Worm (Caenorhabditis elegans) whole organism, dauer: ENCODE data around the gene nipa-1.

ENCODE experiments used
- unc-62 ChIP-seq: sonication (generic microtip); optimal IDR thresholded peaks from 2 replicates; lab custom pipeline; 2017; ENCODE audit warnings: missing biosample characterization, missing genetic modification reagents, missing genetic modification characterization

Gene nipa-1

DNA sequence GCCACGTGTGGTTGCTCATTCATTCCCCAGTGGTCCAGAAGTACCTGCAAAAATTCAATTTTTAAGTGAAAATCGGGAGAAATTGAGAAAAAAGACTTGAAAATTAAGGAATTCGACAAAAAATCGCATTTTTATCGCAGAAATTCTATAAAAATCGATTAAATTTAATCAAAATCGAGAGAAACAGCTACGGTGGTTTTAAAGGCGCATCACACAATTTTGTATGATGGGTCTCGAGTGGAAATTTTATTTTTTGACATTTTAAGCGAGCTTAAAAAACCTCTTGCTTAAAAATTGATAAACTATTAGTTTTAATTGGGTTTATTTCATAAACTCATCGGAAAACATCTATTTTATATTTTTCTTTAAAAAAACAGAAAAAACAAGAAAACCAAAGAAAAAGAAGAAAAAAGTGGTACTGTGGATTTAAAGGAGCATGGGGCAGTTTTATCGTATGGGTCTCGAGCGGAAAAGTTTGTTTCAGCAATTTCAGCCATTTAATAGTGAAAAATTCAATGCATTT lies at the start of gene nipa-1:
Gene nipa-1 (minus strand): TSS at position 51 of the 523 bp plus-strand sequence.
- no peak for TF ChIP-seq unc-62 (GFP tag; lab: Kevin White, UChicago)

- no peak for TF ChIP-seq unc-62 (GFP tag; lab: Kevin White, UChicago)
These were observed 48.1 kb upstream of the nipa-1 start, which contains the start of gene R148.3 for ce11 chrIII:3174985-3175384. Gene R148.3 (plus strand): TSS chrIII:3175331.

ce11 chrIII:3171382-3171781 lies 44.5 kb upstream of the nipa-1 start, which contains the start of gene R148.4:
Gene R148.4 (plus strand): TSS chrIII:3171592.
- no peak for TF ChIP-seq unc-62 (GFP tag; lab: Kevin White, UChicago)

DNA sequence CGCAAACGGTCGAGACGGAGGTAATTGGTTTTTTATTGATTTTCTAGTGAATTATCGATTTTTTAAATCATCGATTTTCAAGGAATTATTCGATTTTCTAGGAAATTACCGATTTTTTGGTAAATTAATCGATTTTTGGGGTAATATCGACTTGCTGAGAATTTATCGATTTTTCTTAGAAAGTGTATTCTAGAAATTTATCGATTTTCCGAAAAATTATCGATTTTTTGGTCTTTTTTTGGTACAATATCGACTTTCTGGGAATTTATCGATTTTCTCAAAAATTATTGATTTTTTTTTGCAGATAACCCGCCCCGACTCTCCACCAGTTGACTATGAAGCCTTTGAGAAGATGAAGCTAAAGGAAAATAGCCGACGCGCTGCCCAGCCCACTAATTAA lies 43.6 kb upstream of the nipa-1 start:
- TF ChIP-seq unc-62 (GFP tag; lab: Kevin White, UChicago): no peak

DNA sequence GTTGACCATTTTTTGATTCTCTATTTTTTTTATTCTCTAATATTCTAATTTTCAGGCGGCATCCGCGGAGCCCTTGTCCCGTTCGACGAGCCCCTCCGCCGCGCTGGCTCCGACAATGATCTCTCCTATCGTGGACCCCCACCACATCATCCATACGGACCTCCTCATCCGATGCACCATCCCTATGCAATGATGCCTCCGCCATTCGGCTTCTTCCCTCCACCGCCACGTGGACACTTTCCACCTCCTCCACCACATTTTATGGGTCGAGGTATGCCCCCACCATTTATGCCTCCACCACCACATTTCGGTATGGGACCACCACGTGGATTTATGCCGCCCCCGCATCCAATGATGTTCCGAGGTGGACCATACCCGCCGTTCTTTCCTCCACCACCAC lies 42.4 kb upstream of the nipa-1 start:
- TF ChIP-seq unc-62 (GFP tag; lab: Kevin White, UChicago): no peak

DNA sequence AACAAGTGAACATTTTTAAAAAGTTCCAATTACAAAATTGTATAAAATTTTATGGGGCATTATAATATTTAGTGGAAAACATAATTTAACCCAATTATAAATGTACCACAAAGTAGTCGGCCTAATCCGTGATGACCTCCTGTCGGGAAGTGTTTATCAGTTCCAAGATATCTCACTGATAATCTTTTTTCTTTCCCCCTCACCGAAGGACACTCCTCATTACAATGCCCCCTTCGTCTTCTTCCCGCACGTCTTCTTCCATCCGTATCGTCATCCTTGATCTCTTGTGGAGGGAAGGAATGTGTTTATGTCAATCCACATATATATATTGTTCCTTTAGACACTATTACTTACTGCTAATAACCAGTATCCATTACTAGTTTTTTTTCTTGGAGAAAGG lies 38.4 kb upstream of the nipa-1 start, which contains the start of gene R148.5:
Gene R148.5 (plus strand): TSS at position 331 of the 400 bp plus-strand sequence.
- no peak for TF ChIP-seq unc-62 (GFP tag; lab: Kevin White, UChicago)

DNA sequence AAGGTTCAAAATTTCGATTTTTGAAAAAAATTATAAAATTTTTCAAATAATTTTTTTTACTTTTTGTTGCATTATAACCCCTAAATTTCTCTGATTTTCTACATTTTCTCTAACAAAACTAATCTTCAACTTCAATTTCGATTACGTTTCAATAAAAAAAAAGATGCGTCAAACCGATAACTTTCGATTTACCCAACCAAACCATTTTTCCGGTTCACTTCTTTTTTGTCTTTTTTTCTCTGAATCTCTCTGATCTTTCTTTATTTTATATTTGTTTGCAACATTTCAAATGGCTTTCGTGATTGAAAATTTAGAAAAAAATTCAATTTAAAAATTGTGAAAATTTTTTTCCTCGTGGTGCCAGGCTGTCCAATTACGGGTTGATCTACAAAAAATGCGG lies 36.5 kb upstream of the nipa-1 start:
- TF ChIP-seq unc-62 (GFP tag; lab: Kevin White, UChicago): no peak

ce11 chrIII:3161600-3161999 lies 34.7 kb upstream of the nipa-1 start:
- TF ChIP-seq unc-62 (GFP tag; lab: Kevin White, UChicago): no peak

- no peak for TF ChIP-seq unc-62 (GFP tag; lab: Kevin White, UChicago)
These were observed 33.6 kb upstream of the nipa-1 start for ce11 chrIII:3160490-3160889.

DNA sequence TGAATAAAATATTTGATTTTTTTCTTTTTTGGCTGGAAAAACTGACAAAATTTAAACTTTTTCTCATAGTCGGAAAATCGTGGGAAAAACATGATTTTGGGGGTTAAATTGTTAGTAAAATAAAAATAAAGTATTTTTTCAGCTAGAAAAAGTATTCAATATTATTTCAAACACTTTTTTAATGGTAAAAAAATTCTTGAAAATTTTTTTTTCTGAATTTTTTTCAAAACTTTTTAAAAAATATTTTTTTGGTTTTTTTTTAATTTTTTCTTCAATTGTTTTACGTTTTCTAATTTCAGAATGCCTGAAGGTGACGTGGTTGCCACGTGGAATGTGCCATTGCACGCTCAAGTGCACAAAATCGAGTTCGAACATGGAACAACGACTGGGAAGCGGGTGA lies 28.0 kb upstream of the nipa-1 start, which contains the start of gene C44B11.1:
Gene C44B11.1 (plus strand): TSS at position 301 of the 400 bp plus-strand sequence.
- no peak for TF ChIP-seq unc-62 (GFP tag; lab: Kevin White, UChicago)

DNA sequence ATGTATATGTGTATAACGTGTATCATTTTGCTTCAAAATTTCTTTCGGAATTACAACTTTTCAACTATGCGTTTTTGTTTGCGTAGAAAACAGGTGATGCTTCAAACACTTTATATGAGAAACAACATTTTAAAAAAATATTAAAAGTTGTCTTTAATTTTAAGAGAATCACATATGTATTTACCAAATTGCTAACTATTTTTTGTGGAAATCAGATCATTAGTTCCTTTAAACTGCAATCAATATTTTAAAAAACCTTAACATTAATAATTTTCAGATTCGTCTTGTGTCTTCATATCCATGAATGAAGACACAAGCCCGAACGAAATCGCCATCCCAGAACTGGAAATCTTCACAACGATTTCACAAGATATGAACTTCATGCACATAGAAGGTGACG lies 25.9 kb upstream of the nipa-1 start, which contains the start of gene C44B11.6:
Gene C44B11.6 (plus strand): TSS at position 301 of the 400 bp plus-strand sequence.
- TF ChIP-seq unc-62 (GFP tag; lab: Kevin White, UChicago): no peak

DNA sequence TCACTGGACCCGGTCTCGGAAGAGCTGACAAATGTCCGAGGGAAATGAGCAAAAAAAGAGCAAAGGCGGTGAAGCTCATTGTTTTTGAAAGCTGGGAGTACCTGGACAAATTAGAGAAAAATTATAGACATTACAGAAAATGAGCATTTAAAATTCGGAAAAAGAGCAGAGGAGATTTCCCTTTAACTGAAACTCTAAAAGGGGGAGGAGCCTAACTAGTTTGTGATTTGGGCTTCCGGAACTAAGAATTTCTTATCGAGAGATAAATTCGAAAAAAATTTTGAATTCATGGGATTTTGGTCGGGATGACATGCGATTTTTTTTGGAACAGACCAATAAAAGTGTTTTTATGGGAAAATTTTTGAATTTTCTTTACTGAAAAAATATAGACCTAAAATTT lies 16.7 kb upstream of the nipa-1 start, which contains the start of gene C44B11.4:
Gene C44B11.4 (minus strand): TSS at position 101 of the 400 bp plus-strand sequence.
- no peak for TF ChIP-seq unc-62 (GFP tag; lab: Kevin White, UChicago)

ce11 chrIII:3142078-3142477 lies 15.2 kb upstream of the nipa-1 start:
- no peak for TF ChIP-seq unc-62 (GFP tag; lab: Kevin White, UChicago)

DNA sequence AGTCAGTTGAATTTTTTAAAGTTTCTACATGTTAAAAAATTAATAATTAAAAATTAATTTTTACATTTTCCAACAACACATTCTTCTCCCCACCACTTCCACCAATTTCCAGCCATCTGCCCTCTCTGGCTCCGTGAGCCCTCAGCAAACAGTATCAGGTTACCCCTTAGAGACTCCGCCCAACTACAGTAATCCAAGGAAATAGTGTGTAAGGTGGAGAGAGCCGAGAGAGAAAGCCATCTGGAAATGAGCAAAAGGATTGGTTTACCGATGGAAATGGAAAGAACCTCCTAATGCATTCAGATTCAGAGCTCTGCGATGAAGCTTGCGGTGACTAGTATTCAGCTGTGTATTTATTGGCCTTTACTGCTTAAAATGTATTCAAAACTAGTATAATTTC lies 13.3 kb upstream of the nipa-1 start:
- no peak for TF ChIP-seq unc-62 (GFP tag; lab: Kevin White, UChicago)

- TF ChIP-seq unc-62 (GFP tag; lab: Kevin White, UChicago): no peak
These were observed 12.2 kb upstream of the nipa-1 start, which contains the start of gene mec-12 for ce11 chrIII:3139144-3139543. Gene mec-12 (minus strand): TSS chrIII:3139234.

- no peak for TF ChIP-seq unc-62 (GFP tag; lab: Kevin White, UChicago)
These were observed 11.2 kb upstream of the nipa-1 start for ce11 chrIII:3138087-3138486.

ce11 chrIII:3136325-3137001 lies 9.5 kb upstream of the nipa-1 start:
- TF ChIP-seq unc-62 (GFP tag; lab: Kevin White, UChicago): no peak
